Fruit fly (Drosophila melanogaster): Measurements from ENCODE around the gene CG18476.

Gene CG18476

dm6 chr3R:11650105-11651039, 27.5 kb downstream of the CG18476 start, which contains the start of the genes Csk and Elp1 (continued):
- peak; percentile 26 for TF ChIP-seq HHEX (GFP tag; optimal IDR thresholded peaks at IDR 0.05)
- TF ChIP-seq jumu (GFP tag; optimal IDR thresholded peaks at IDR 0.05), result no peak
- TF ChIP-seq ranshi (GFP tag; IDR thresholded peaks at IDR 0.05), result no peak
- TF ChIP-seq trem (tag; optimal IDR thresholded peaks at IDR 0.05), result peak; percentile 68
- TF ChIP-seq CG8359 (GFP tag; optimal IDR thresholded peaks at IDR 0.05; ENCODE audit: borderline replicate concordance), result no peak
- TF ChIP-seq CG12391 (tag; optimal IDR thresholded peaks at IDR 0.05), result peak; percentile 72
- TF ChIP-seq CG1792 (GFP tag; optimal IDR thresholded peaks at IDR 0.05), result peak; percentile 14
- TF ChIP-seq sens (GFP tag), result peak; percentile 86
- peak; percentile 65 for TF ChIP-seq Nf-YC (tag; optimal IDR thresholded peaks at IDR 0.05)
- no peak for TF ChIP-seq cas (GFP tag; IDR thresholded peaks at IDR 0.05)
- TF ChIP-seq ham (GFP tag; IDR thresholded peaks at IDR 0.05), result no peak
- TF ChIP-seq Atf3 (GFP tag; optimal IDR thresholded peaks at IDR 0.05), result no peak
- TF ChIP-seq Spps (tag; optimal IDR thresholded peaks at IDR 0.05), result peak; percentile 8
- no peak for TF ChIP-seq CG6765 (GFP tag; optimal IDR thresholded peaks at IDR 0.05)
- TF ChIP-seq Dll (GFP tag; IDR thresholded peaks at IDR 0.05; ENCODE audit: partially characterized antibody), result no peak
- no peak; the same call in 2 of the 3 replicates for TF ChIP-seq CG6791 (GFP tag; IDR thresholded peaks at IDR 0.05; ENCODE audit: partially characterized antibody)
- peak; percentile 69 for TF ChIP-seq CG9932 (GFP tag; IDR thresholded peaks at IDR 0.05)
- peak; percentile 10 for TF ChIP-seq fd64A (GFP tag; optimal IDR thresholded peaks at IDR 0.05)
- TF ChIP-seq CG13624 (GFP tag; optimal IDR thresholded peaks at IDR 0.05), result peak; percentile 8
- no peak for TF ChIP-seq gcm2 (GFP tag; optimal IDR thresholded peaks at IDR 0.05)
- peak; percentile 0 for TF ChIP-seq ems (GFP tag; optimal IDR thresholded peaks at IDR 0.05)
- TF ChIP-seq pros (GFP tag; optimal IDR thresholded peaks at IDR 0.05), result no peak
- no peak for TF ChIP-seq sc (optimal IDR thresholded peaks at IDR 0.05)
- no peak for TF ChIP-seq sc (GFP tag; optimal IDR thresholded peaks at IDR 0.05)
- TF ChIP-seq MTF-1 (GFP tag; optimal IDR thresholded peaks at IDR 0.05; ENCODE audit: borderline replicate concordance), result no peak
- peak; percentile 78 for TF ChIP-seq slbo (GFP tag; IDR thresholded peaks at IDR 0.05)
- TF ChIP-seq Adf1 (GFP tag; IDR thresholded peaks at IDR 0.05), result peak; percentile 74
- TF ChIP-seq CG10267 (tag; optimal IDR thresholded peaks at IDR 0.05), result peak; percentile 98
- TF ChIP-seq CG4707 (GFP tag; optimal IDR thresholded peaks at IDR 0.05), result no peak
- no peak for TF ChIP-seq CG42726 (GFP tag; IDR thresholded peaks at IDR 0.05; ENCODE audit: partially characterized antibody)
- TF ChIP-seq CkIIα-i1 (GFP tag; IDR thresholded peaks at IDR 0.05), result no peak
- TF ChIP-seq fd3F (GFP tag; optimal IDR thresholded peaks at IDR 0.05), result peak; percentile 19
- peak; percentile 74 for TF ChIP-seq CG15514 (GFP tag; optimal IDR thresholded peaks at IDR 0.05)
- TF ChIP-seq CG14860 (GFP tag; IDR thresholded peaks at IDR 0.05; ENCODE audit: partially characterized antibody), result no peak
- TF ChIP-seq grau (tag; optimal IDR thresholded peaks at IDR 0.05), result peak; percentile 69
- TF ChIP-seq CG17612 (GFP tag; IDR thresholded peaks at IDR 0.05), result no peak
- TF ChIP-seq CG8388 (GFP tag; optimal IDR thresholded peaks at IDR 0.05), result peak; percentile 30
- TF ChIP-seq crol (GFP tag; IDR thresholded peaks at IDR 0.05), result no peak
- TF ChIP-seq eyg (GFP tag; optimal IDR thresholded peaks at IDR 0.05), result no peak
- TF ChIP-seq Dad (GFP tag; optimal IDR thresholded peaks at IDR 0.05), result no peak
- no peak for TF ChIP-seq Hand (GFP tag; optimal IDR thresholded peaks at IDR 0.05)
- TF ChIP-seq D19A (tag; optimal IDR thresholded peaks at IDR 0.05), result no peak
- no peak for TF ChIP-seq tx (GFP tag; optimal IDR thresholded peaks at IDR 0.05)
- TF ChIP-seq nau (GFP tag; optimal IDR thresholded peaks at IDR 0.05), result no peak
- peak; percentile 52 for TF ChIP-seq PHDP (tag; optimal IDR thresholded peaks at IDR 0.05)
- no peak for TF ChIP-seq CG3065 (GFP tag; optimal IDR thresholded peaks at IDR 0.05)
- peak; percentile 50; the same call in 1 of the 2 replicates for TF ChIP-seq lmd (GFP tag; IDR thresholded peaks at IDR 0.05)
- TF ChIP-seq CG2202 (tag; optimal IDR thresholded peaks at IDR 0.05), result no peak
- no peak for TF ChIP-seq Six4 (GFP tag; optimal IDR thresholded peaks at IDR 0.05)
